Worm (Caenorhabditis elegans) whole organism, mixed stage, embryonic: ENCODE data around the gene F54D10.5.
"Not testable (repeated sequence)": the region's sequence is repeated elsewhere in the genome, so short reads cannot be mapped to it uniquely, and the experiment has no call there.

ENCODE experiments used
- bed-3 ChIP-seq: fragments of 200-800 bp; sonication (Bioruptor generic); optimal IDR thresholded peaks from 3 replicates; lab custom pipeline; 2018; ENCODE audit warnings: mild to moderate bottlenecking, missing genetic modification characterization, moderate library complexity, missing compliant biosample characterization
- blmp-1 ChIP-seq: fragments of 150-350 bp; optimal IDR thresholded peaks from 2 replicates; lab custom pipeline; 2014; ENCODE audit warnings: missing biosample characterization, missing genetic modification characterization
- ceh-83 ChIP-seq: fragments of 200-800 bp; sonication (Bioruptor generic); optimal IDR thresholded peaks from 2 replicates; lab custom pipeline; 2018; ENCODE audit warnings: mild to moderate bottlenecking, missing genetic modification characterization, missing compliant biosample characterization
- ces-1 ChIP-seq: fragments of 150-350 bp; optimal IDR thresholded peaks from 2 replicates; lab custom pipeline; 2014; ENCODE audit warnings: missing biosample characterization, missing genetic modification reagents, missing genetic modification characterization
- cnd-1 ChIP-seq: fragments of 200-800 bp; sonication (Bioruptor generic); optimal IDR thresholded peaks from 2 replicates; lab custom pipeline; 2018; ENCODE audit warnings: mild to moderate bottlenecking, missing genetic modification characterization, missing compliant biosample characterization
- drap-1 ChIP-seq: fragments of 200-800 bp; sonication (Bioruptor generic); optimal IDR thresholded peaks from 3 replicates; lab custom pipeline; 2018; ENCODE audit warnings: mild to moderate bottlenecking, missing genetic modification characterization, missing compliant biosample characterization
- elt-1 ChIP-seq: sonication (generic microtip); optimal IDR thresholded peaks from 2 replicates; lab custom pipeline; 2017; ENCODE audit warnings: missing genetic modification characterization, mild to moderate bottlenecking, missing compliant biosample characterization, antibody characterized with exemption, moderate library complexity, borderline replicate concordance; ENCODE audit not compliant: insufficient read depth
- elt-3 ChIP-seq: fragments of 150-350 bp; optimal IDR thresholded peaks from 2 replicates; lab custom pipeline; 2014; ENCODE audit warnings: missing biosample characterization, missing genetic modification characterization
- flh-1 ChIP-seq: fragments of 200-800 bp; sonication (Bioruptor generic); optimal IDR thresholded peaks from 2 replicates; lab custom pipeline; 2018; ENCODE audit warnings: mild to moderate bottlenecking, missing genetic modification characterization, moderate library complexity, missing compliant biosample characterization
- lin-13 ChIP-seq: fragments of 150-350 bp; optimal IDR thresholded peaks from 2 replicates; lab custom pipeline; 2014; ENCODE audit warnings: missing biosample characterization, missing genetic modification characterization
- lsy-2 ChIP-seq: fragments of 150-350 bp; optimal IDR thresholded peaks from 2 replicates; lab custom pipeline; 2014; ENCODE audit warnings: missing biosample characterization, missing genetic modification characterization
- mep-1 ChIP-seq: fragments of 150-350 bp; optimal IDR thresholded peaks from 2 replicates; lab custom pipeline; 2017; ENCODE audit warnings: missing biosample characterization, missing genetic modification reagents, missing genetic modification characterization, inconsistent platforms
- mls-2 ChIP-seq: sonication (generic microtip); optimal IDR thresholded peaks from 2 replicates; lab custom pipeline; 2016; ENCODE audit warnings: mild to moderate bottlenecking, missing genetic modification characterization, moderate library complexity, missing compliant biosample characterization
- nhr-12 ChIP-seq: fragments of 150-350 bp; optimal IDR thresholded peaks from 2 replicates; lab custom pipeline; 2014; ENCODE audit warnings: missing biosample characterization, missing genetic modification characterization
- nhr-237 ChIP-seq: fragments of 150-350 bp; optimal IDR thresholded peaks from 2 replicates; lab custom pipeline; 2014; ENCODE audit warnings: missing biosample characterization, missing genetic modification characterization
- nhr-28 ChIP-seq: fragments of 150-350 bp; optimal IDR thresholded peaks from 2 replicates; lab custom pipeline; 2014; ENCODE audit warnings: missing biosample characterization, missing genetic modification characterization
- pha-4 ChIP-seq: fragments of 150-350 bp; optimal IDR thresholded peaks from 2 replicates; lab custom pipeline; 2018; ENCODE audit warnings: missing biosample characterization, missing genetic modification reagents, missing genetic modification characterization
- sem-2 ChIP-seq: fragments of 200-800 bp; sonication (Bioruptor generic); optimal IDR thresholded peaks from 2 replicates; lab custom pipeline; 2018; ENCODE audit warnings: mild to moderate bottlenecking, missing genetic modification characterization, missing compliant biosample characterization
- sptf-1 ChIP-seq: sonication (generic microtip); optimal IDR thresholded peaks from 2 replicates; lab custom pipeline; 2017; ENCODE audit warnings: mild to moderate bottlenecking, missing genetic modification characterization, moderate library complexity, missing compliant biosample characterization
- unc-120 ChIP-seq: sonication (generic microtip); optimal IDR thresholded peaks from 2 replicates; lab custom pipeline; 2017; ENCODE audit warnings: missing genetic modification characterization, missing compliant biosample characterization; ENCODE audit not compliant: poor library complexity, severe bottlenecking
- ztf-11 ChIP-seq: fragments of 150-350 bp; optimal IDR thresholded peaks from 2 replicates; lab custom pipeline; 2014; ENCODE audit warnings: missing biosample characterization, missing genetic modification characterization

The F54D10.5 gene

DNA sequence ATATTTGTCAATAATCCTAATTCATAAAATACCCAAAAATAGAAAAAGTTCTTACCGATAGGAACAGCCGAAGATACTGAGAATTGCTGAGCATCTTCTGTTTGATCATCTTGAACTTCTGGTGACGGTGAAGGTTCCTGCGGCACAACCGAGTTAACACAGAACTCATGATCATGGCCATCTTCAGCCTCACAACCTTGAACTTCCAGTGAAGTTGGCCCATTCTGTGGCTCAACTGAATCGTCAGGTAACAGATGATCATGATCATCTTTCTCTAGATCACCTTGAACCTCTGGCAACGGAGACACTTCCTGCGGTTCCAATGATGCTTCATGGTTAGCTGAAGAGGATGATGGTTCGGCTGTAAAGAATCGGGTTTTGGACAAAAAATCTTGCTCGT lies 36.3 kb downstream of the F54D10.5 start:
- no peak for TF ChIP-seq sptf-1 (tag; lab: Kevin White, UChicago)
- no peak for TF ChIP-seq elt-1 (tag; lab: Kevin White, UChicago)

DNA sequence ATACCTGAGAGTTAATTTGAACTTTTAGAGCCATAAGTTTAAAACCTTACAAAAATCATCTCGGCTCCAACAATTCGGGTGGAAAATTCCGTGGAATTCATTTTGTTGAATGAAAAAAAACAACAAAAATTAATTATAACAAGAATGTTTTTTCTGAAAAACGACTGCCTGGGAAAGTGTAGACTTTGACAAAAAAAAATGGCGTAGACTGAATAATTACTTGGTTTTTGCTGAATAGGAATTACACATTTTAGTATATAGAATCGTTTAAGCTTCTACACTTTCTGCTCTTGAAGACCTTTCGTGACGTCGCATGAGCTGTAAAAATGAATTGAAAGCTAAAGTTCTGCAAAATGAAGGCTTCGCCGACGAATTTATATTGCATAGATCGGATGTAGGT lies 43.5 kb downstream of the F54D10.5 start, which contains the start of gene srx-112:
Gene srx-112, minus strand, starts transcription at position 101 of the 400 bp plus-strand sequence.
- TF ChIP-seq flh-1 (no peak), unc-120 (tag; lab: Kevin White, UChicago) (no peak), lsy-2 (tag; lab: Kevin White, UChicago) (no peak), cnd-1 (tag; lab: Kevin White, UChicago) (no peak), sem-2 (GFP tag; lab: Kevin White, UChicago) (no peak)

DNA sequence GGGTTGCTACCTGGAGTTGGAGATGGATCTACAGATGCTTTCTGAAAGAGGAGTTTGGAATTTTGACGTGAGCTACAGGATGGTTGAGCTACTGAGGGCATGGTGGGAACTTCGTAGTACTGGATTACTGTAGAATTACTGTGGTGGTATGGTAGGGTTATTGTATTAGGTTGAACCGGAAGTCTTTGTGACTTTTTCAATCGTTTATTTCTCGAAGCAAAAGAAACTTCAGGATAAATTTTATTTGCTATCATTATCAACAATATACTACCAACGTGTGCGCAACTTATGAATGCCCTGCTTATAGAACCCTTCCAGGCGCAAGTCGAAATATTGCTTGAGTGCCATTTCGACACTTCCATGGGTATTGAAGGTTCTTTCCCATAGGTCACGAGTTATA lies 46.4 kb downstream of the F54D10.5 start, which contains the start of gene T24E12.6:
Gene T24E12.6, minus strand, starts transcription at position 101 of the 400 bp plus-strand sequence.
- not testable (repeated sequence) for TF ChIP-seq bed-3 (GFP tag; lab: Kevin White, UChicago); blmp-1 (tag; lab: Kevin White, UChicago); lin-13 (tag; lab: Kevin White, UChicago)

DNA sequence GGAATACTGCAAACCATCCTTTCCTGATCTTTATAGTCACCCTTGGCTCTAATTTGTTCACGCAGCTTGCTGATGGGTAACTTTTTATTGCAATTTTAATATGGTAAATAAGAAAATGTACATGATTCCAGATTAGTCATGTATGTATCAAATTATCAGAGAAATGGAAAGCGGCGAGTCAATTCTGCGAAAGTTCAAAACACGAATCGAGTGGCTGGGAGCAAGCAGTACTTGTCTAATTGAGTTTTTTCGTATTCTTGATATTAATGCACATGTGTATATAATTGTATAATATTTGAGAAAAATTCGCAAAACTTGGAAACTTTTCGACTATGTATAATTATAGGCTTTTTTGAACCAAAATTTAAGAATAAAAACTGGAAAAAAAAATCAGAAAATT lies 49.0 kb downstream of the F54D10.5 start, which contains the start of gene T24E12.12:
Gene T24E12.12, plus strand, starts transcription at position 281 of the 400 bp plus-strand sequence.
- no peak for TF ChIP-seq mls-2 (tag; lab: Kevin White, UChicago)
- no peak for TF ChIP-seq mep-1 (tag; lab: Kevin White, UChicago)
- TF ChIP-seq drap-1 (GFP tag; lab: Kevin White, UChicago), result no peak
- TF ChIP-seq ces-1, result no peak
- TF ChIP-seq nhr-12 (tag; lab: Kevin White, UChicago), result no peak
- TF ChIP-seq pha-4 (tag; lab: Kevin White, UChicago), result no peak
- TF ChIP-seq ztf-11 (tag; lab: Kevin White, UChicago), result no peak
- TF ChIP-seq nhr-237 (tag; lab: Kevin White, UChicago), result no peak

DNA sequence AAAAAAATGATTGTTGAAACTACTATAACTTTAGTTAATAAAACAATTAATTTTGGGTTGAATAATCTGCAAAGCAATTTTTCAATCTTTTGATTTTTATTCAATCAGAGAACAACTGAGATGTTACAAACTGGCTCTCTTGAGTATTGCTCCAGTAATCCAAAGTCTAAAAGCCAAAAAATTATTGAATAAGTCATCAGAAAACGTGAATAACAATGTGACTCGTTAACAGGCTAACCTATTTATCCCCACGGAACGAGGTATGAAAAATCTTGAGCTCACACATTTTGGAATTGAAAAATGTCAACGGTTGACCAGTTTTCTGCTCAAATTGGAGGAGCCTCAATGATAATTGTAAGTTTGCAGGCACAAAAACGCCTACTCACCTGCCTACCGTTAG lies 50.5 kb downstream of the F54D10.5 start, which contains the start of gene srx-111:
Gene srx-111, plus strand, starts transcription at position 301 of the 400 bp plus-strand sequence.
- no peak for TF ChIP-seq nhr-28
- TF ChIP-seq lsy-2 (tag; lab: Kevin White, UChicago), result no peak
- TF ChIP-seq mep-1 (tag; lab: Kevin White, UChicago), result no peak
- no peak for TF ChIP-seq ceh-83 (GFP tag; lab: Kevin White, UChicago)
- TF ChIP-seq bed-3 (GFP tag; lab: Kevin White, UChicago), result no peak
- no peak for TF ChIP-seq elt-3 (tag; lab: Kevin White, UChicago)
